Fruit fly (Drosophila melanogaster) whole organism, embryonic: ENCODE measurements around the gene meigo.

Experiments used
- Atf3 ChIP-seq: fragments of 200-800 bp; sonication (Bioruptor generic); optimal IDR thresholded peaks from 3 replicates; lab custom pipeline; 2016; ENCODE audit warnings: missing biosample characterization, missing genetic modification characterization
- Atf6 ChIP-seq: fragments of 200-800 bp; sonication (Bioruptor generic); IDR thresholded peaks from 2 replicates; pipeline ENCODE4 v1.3.6; 2022; ENCODE audit warnings: missing biosample characterization, missing genetic modification characterization
- CG10147 ChIP-seq: fragments of 200-800 bp; sonication (Bioruptor generic); optimal IDR thresholded peaks from 2 replicates; lab custom pipeline; 2019; ENCODE audit warnings: missing biosample characterization, mild to moderate bottlenecking, missing genetic modification characterization, moderate library complexity
- CG10209 ChIP-seq: fragments of 200-800 bp; sonication (Bioruptor generic); optimal IDR thresholded peaks from 3 replicates; lab custom pipeline; 2017; ENCODE audit warnings: missing biosample characterization, mild to moderate bottlenecking, missing genetic modification characterization, missing genetic modification reagents
- CG10366 ChIP-seq: fragments of 200-800 bp; sonication (Bioruptor generic); IDR thresholded peaks from 2 replicates; pipeline ENCODE4 v1.3.6; 2022; ENCODE audit warnings: missing biosample characterization, missing genetic modification characterization
- CG11504 ChIP-seq: fragments of 200-800 bp; sonication (Bioruptor generic); optimal IDR thresholded peaks from 3 replicates; lab custom pipeline; 2019; ENCODE audit warnings: missing biosample characterization, mild to moderate bottlenecking, missing genetic modification characterization, moderate library complexity
- CG11695 ChIP-seq: fragments of 200-800 bp; sonication (Bioruptor generic); IDR thresholded peaks from 3 replicates; pipeline ENCODE4 v1.3.6; 2022; ENCODE audit warnings: missing biosample characterization, missing genetic modification characterization
- CG12769 ChIP-seq: fragments of 200-800 bp; sonication (Bioruptor generic); optimal IDR thresholded peaks from 2 replicates; lab custom pipeline; 2019; ENCODE audit warnings: missing biosample characterization, mild to moderate bottlenecking, missing genetic modification characterization, moderate library complexity
- CG14667 ChIP-seq: fragments of 200-800 bp; sonication (Bioruptor generic); IDR thresholded peaks from 2 replicates; pipeline ENCODE4 v1.3.6; 2022; ENCODE audit warnings: missing biosample characterization, missing genetic modification characterization
- CG15514 ChIP-seq: fragments of 200-800 bp; sonication (Bioruptor generic); optimal IDR thresholded peaks from 3 replicates; lab custom pipeline; 2017; ENCODE audit warnings: missing biosample characterization, missing genetic modification characterization, mild to moderate bottlenecking, moderate library complexity, missing genetic modification reagents
- CG17385 ChIP-seq: fragments of 200-800 bp; sonication (Bioruptor generic); optimal IDR thresholded peaks from 3 replicates; lab custom pipeline; 2018; ENCODE audit warnings: missing biosample characterization, mild to moderate bottlenecking, missing genetic modification characterization
- CG17912 ChIP-seq: fragments of 200-800 bp; sonication (Bioruptor generic); optimal IDR thresholded peaks from 2 replicates; lab custom pipeline; 2018; ENCODE audit warnings: missing biosample characterization, mild to moderate bottlenecking, missing genetic modification characterization
- CG18599 ChIP-seq: fragments of 200-800 bp; sonication (Bioruptor generic); optimal IDR thresholded peaks from 3 replicates; lab custom pipeline; 2017; ENCODE audit warnings: missing biosample characterization, missing genetic modification characterization, mild to moderate bottlenecking, moderate library complexity, missing genetic modification reagents
- CG2202 ChIP-seq: fragments of 200-800 bp; sonication (Bioruptor generic); optimal IDR thresholded peaks from 2 replicates; lab custom pipeline; 2018; ENCODE audit warnings: missing biosample characterization, mild to moderate bottlenecking, missing genetic modification characterization
- CG2678 ChIP-seq: fragments of 200-800 bp; sonication (Bioruptor generic); optimal IDR thresholded peaks from 3 replicates; lab custom pipeline; 2019; ENCODE audit warnings: missing biosample characterization, mild to moderate bottlenecking, missing genetic modification characterization, moderate library complexity
- CG2889 ChIP-seq: fragments of 200-800 bp; sonication (Bioruptor generic); IDR thresholded peaks from 3 replicates; pipeline ENCODE4 v1.3.6; 2022; ENCODE audit warnings: missing biosample characterization, missing genetic modification characterization
- CG4820 ChIP-seq: fragments of 200-800 bp; sonication (Bioruptor generic); optimal IDR thresholded peaks from 3 replicates; lab custom pipeline; 2016; ENCODE audit warnings: missing biosample characterization, missing genetic modification characterization
- CG5953 ChIP-seq: fragments of 200-800 bp; sonication (Bioruptor generic); IDR thresholded peaks from 2 replicates; pipeline ENCODE4 v1.3.6; 2022; ENCODE audit warnings: missing biosample characterization, missing genetic modification characterization
- CG8388 ChIP-seq: fragments of 200-800 bp; sonication (Bioruptor generic); optimal IDR thresholded peaks from 2 replicates; lab custom pipeline; 2019; ENCODE audit warnings: missing biosample characterization, mild to moderate bottlenecking, missing genetic modification characterization, moderate library complexity
- CG9215 ChIP-seq: fragments of 200-800 bp; sonication (Bioruptor generic); IDR thresholded peaks from 2 replicates; pipeline ENCODE4 v1.3.6; 2022; ENCODE audit warnings: missing biosample characterization, missing genetic modification characterization
- Camta ChIP-seq: fragments of 200-800 bp; sonication (Bioruptor generic); optimal IDR thresholded peaks from 2 replicates; lab custom pipeline; 2016; ENCODE audit warnings: missing biosample characterization, missing genetic modification characterization
- Dref ChIP-seq: fragments of 200-800 bp; sonication (Bioruptor generic); IDR thresholded peaks from 2 replicates; pipeline ENCODE4 v1.3.6; 2022; ENCODE audit warnings: missing biosample characterization, missing genetic modification characterization
- GATAe ChIP-seq: fragments of 200-800 bp; sonication (Bioruptor generic); conservative IDR thresholded peaks from 2 replicates; pipeline ENCODE4 v1.3.6; 2022; ENCODE audit warnings: missing biosample characterization, missing genetic modification characterization
- Hmr ChIP-seq: fragments of 200-800 bp; sonication (Bioruptor generic); optimal IDR thresholded peaks from 3 replicates; lab custom pipeline; 2017; ENCODE audit warnings: mild to moderate bottlenecking, missing biosample characterization, missing genetic modification reagents, missing genetic modification characterization
- Lpt ChIP-seq: fragments of >200 bp; optimal IDR thresholded peaks from 2 replicates; lab custom pipeline; 2018; ENCODE audit warnings: missing biosample characterization, missing genetic modification characterization
- Myb ChIP-seq: fragments of 200-800 bp; sonication (Bioruptor generic); optimal IDR thresholded peaks from 2 replicates; lab custom pipeline; 2016; ENCODE audit warnings: missing biosample characterization, missing genetic modification characterization
- NfI ChIP-seq: fragments of 200-800 bp; sonication (Bioruptor generic); optimal IDR thresholded peaks from 3 replicates; lab custom pipeline; 2018; ENCODE audit warnings: missing biosample characterization, mild to moderate bottlenecking, missing genetic modification characterization, moderate library complexity
- Pdp1 ChIP-seq, 2 experiments: fragments of 200-800 bp; sonication (Bioruptor generic); optimal IDR thresholded peaks; 3 replicates each; lab custom pipeline; 2016; ENCODE audit warnings: missing biosample characterization in 2 of 2, missing genetic modification characterization in 2 of 2, mild to moderate bottlenecking in 1 of 2, moderate library complexity in 1 of 2
- Sry-δ ChIP-seq: fragments of 200-800 bp; sonication (Bioruptor generic); optimal IDR thresholded peaks from 2 replicates; lab custom pipeline; 2016; ENCODE audit warnings: missing biosample characterization, missing genetic modification characterization
- amos ChIP-seq: fragments of 200-800 bp; sonication (Bioruptor generic); IDR thresholded peaks from 2 replicates; pipeline ENCODE4 v1.3.6; 2022; ENCODE audit warnings: missing biosample characterization, missing genetic modification characterization; ENCODE audit not compliant: partially characterized antibody
- br ChIP-seq: fragments of >200 bp; optimal IDR thresholded peaks from 2 replicates; lab custom pipeline; 2017
- btn ChIP-seq: fragments of 200-800 bp; sonication (Bioruptor generic); optimal IDR thresholded peaks from 2 replicates; lab custom pipeline; 2016; ENCODE audit warnings: missing biosample characterization, missing genetic modification characterization
- ci ChIP-seq: fragments of 200-800 bp; sonication (Bioruptor generic); IDR thresholded peaks from 3 replicates; pipeline ENCODE4 v1.3.6; 2022; ENCODE audit warnings: missing biosample characterization, missing genetic modification characterization
- esg ChIP-seq: fragments of 200-800 bp; sonication (Bioruptor generic); conservative IDR thresholded peaks from 2 replicates; pipeline ENCODE4 v1.3.6; 2022; ENCODE audit warnings: missing biosample characterization, missing genetic modification characterization
- exex ChIP-seq: fragments of 200-800 bp; sonication (Bioruptor generic); optimal IDR thresholded peaks from 4 replicates; lab custom pipeline; 2018; ENCODE audit warnings: missing biosample characterization, mild to moderate bottlenecking, missing genetic modification characterization, moderate library complexity
- fd64A ChIP-seq: fragments of 200-800 bp; sonication (Bioruptor generic); optimal IDR thresholded peaks from 3 replicates; lab custom pipeline; 2018; ENCODE audit warnings: missing biosample characterization, mild to moderate bottlenecking, missing genetic modification characterization
- fru ChIP-seq: fragments of >200 bp; optimal IDR thresholded peaks from 2 replicates; lab custom pipeline; 2017
- hkb ChIP-seq, 2 experiments: fragments of 200-800 bp in 1 of 2; fragments of >200 bp in 1 of 2; sonication (Bioruptor generic) in 1 of 2; IDR thresholded peaks in 1 of 2; optimal IDR thresholded peaks in 1 of 2; 2 replicates each; pipeline versions ENCODE4 v1.3.6 to Lab custom; 2017 to 2022; ENCODE audit warnings: missing biosample characterization in 1 of 2, missing genetic modification characterization in 1 of 2
- mirr ChIP-seq: fragments of 200-800 bp; sonication (Bioruptor generic); optimal IDR thresholded peaks from 3 replicates; lab custom pipeline; 2018; ENCODE audit warnings: missing biosample characterization, mild to moderate bottlenecking, missing genetic modification characterization
- mld ChIP-seq: fragments of 200-800 bp; sonication (Bioruptor generic); IDR thresholded peaks from 3 replicates; pipeline ENCODE4 v1.3.6; 2022; ENCODE audit warnings: missing biosample characterization, missing genetic modification characterization; ENCODE audit not compliant: partially characterized antibody
- nerfin-2 ChIP-seq: fragments of 200-800 bp; sonication (Bioruptor generic); IDR thresholded peaks from 2 replicates; pipeline ENCODE4 v1.3.6; 2022; ENCODE audit warnings: missing biosample characterization, missing genetic modification characterization; ENCODE audit not compliant: partially characterized antibody
- pan ChIP-seq, 4 experiments: fragments of >200 bp in 3 of 4; fragments of 200-800 bp in 1 of 4; sonication (Bioruptor generic) in 1 of 4; optimal IDR thresholded peaks in 3 of 4; IDR thresholded peaks in 1 of 4; 2 replicates each; pipeline versions ENCODE4 v1.3.6 to Lab custom; 2017 to 2022; ENCODE audit warnings: missing biosample characterization in 2 of 4, missing genetic modification characterization in 2 of 4, mixed read lengths in 1 of 4
- pros ChIP-seq: fragments of 200-800 bp; sonication (Bioruptor generic); optimal IDR thresholded peaks from 3 replicates; lab custom pipeline; 2019; ENCODE audit warnings: missing biosample characterization, mild to moderate bottlenecking, missing genetic modification characterization, moderate library complexity
- pum ChIP-seq: fragments of 200-800 bp; sonication (Bioruptor generic); optimal IDR thresholded peaks from 2 replicates; lab custom pipeline; 2016; ENCODE audit warnings: missing biosample characterization, missing genetic modification characterization
- ro ChIP-seq: fragments of 200-800 bp; sonication (Bioruptor generic); IDR thresholded peaks from 2 replicates; pipeline ENCODE4 v1.3.6; 2022; ENCODE audit warnings: missing biosample characterization, missing genetic modification characterization
- run ChIP-seq: fragments of 200-800 bp; sonication (Bioruptor generic); optimal IDR thresholded peaks from 3 replicates; lab custom pipeline; 2018; ENCODE audit warnings: missing biosample characterization, mild to moderate bottlenecking, missing genetic modification characterization
- tio ChIP-seq: fragments of 200-800 bp; sonication (Bioruptor generic); optimal IDR thresholded peaks from 2 replicates; lab custom pipeline; 2017; ENCODE audit warnings: missing biosample characterization, missing genetic modification characterization, inconsistent platforms
- unc-4 ChIP-seq: fragments of 200-800 bp; sonication (Bioruptor generic); IDR thresholded peaks from 2 replicates; pipeline ENCODE4 v1.3.6; 2022; ENCODE audit warnings: missing biosample characterization, missing genetic modification characterization; ENCODE audit not compliant: partially characterized antibody

meigo gene

dm6 chr3R:21188540-21189276 is 50.6 kb downstream of the meigo start (continued):
- TF ChIP-seq CG2889 (GFP tag; lab: Robert Waterston, UW) (no peak), nerfin-2 (GFP tag; lab: Robert Waterston, UW) (peak; percentile 18; the same call in 1 of the 2 replicates), ro (no peak), tio (no peak), pan (optimal IDR thresholded peaks at IDR 0.05; lab: Kevin White, UChicago) (no peak), pan (GFP tag; optimal IDR thresholded peaks at IDR 0.05 in 1 of 2, IDR thresholded peaks at IDR 0.05 in 1 of 2) (peak in 1 of 2 experiments; percentile 44), CG17912 (peak; percentile 16), CG10366 (GFP tag; lab: Robert Waterston, UW) (no peak), CG4820 (no peak), GATAe (GFP tag; lab: Robert Waterston, UW) (no peak; the same call in 1 of the 2 replicates), Atf6 (GFP tag; lab: Robert Waterston, UW) (peak; percentile 45; the same call in 1 of the 2 replicates), esg (GFP tag; lab: Robert Waterston, UW) (no peak), Myb (GFP tag; lab: Kevin White, UChicago) (no peak), Hmr (peak; percentile 58), Lpt (no peak), fd64A (GFP tag; lab: Kevin White, UChicago) (peak; percentile 32), br (no peak), unc-4 (peak; percentile 42; the same call in 1 of the 2 replicates), btn (peak; percentile 22), amos (GFP tag; lab: Robert Waterston, UW) (no peak; the same call in 1 of the 2 replicates), Camta (GFP tag; lab: Kevin White, UChicago) (no peak), CG11504 (tag; lab: Kevin White, UChicago) (no peak), CG2202 (tag; lab: Kevin White, UChicago) (no peak), CG5953 (GFP tag; lab: Robert Waterston, UW) (no peak), hkb (optimal IDR thresholded peaks at IDR 0.05; lab: Kevin White, UChicago) (no peak), hkb (GFP tag; IDR thresholded peaks at IDR 0.05; lab: Robert Waterston, UW) (peak; percentile 61), pum (no peak), NfI (GFP tag; lab: Kevin White, UChicago) (peak; percentile 29)

dm6 chr3R:21189520-21190180 is 51.6 kb downstream of the meigo start:
- TF ChIP-seq CG9215 (GFP tag; lab: Robert Waterston, UW) (no peak), CG14667 (GFP tag; lab: Robert Waterston, UW) (no peak), CG10209 (no peak), ci (GFP tag; lab: Robert Waterston, UW) (no peak), CG17385 (GFP tag; lab: Kevin White, UChicago) (no peak), CG11695 (GFP tag; lab: Robert Waterston, UW) (no peak), fru (lab: Kevin White, UChicago) (no peak), run (tag; lab: Kevin White, UChicago) (no peak), CG12769 (peak; percentile 55), CG8388 (GFP tag; lab: Kevin White, UChicago) (peak; percentile 80), mld (no peak), mirr (GFP tag; lab: Kevin White, UChicago) (no peak), Atf3 (GFP tag; lab: Kevin White, UChicago) (no peak), pros (GFP tag; lab: Kevin White, UChicago) (no peak), Sry-δ (no peak), btn (no peak), Dref (GFP tag; lab: Robert Waterston, UW) (no peak), CG10147 (GFP tag; lab: Kevin White, UChicago) (no peak), CG15514 (GFP tag; lab: Kevin White, UChicago) (no peak), Pdp1 (GFP tag; optimal IDR thresholded peaks at IDR 0.05; lab: Kevin White, UChicago) (peak in 1 of 2 experiments; percentile 26), CG18599 (GFP tag; lab: Kevin White, UChicago) (no peak), CG2678 (no peak), exex (tag; lab: Kevin White, UChicago) (no peak)
